Worm (Caenorhabditis elegans): Measurements from ENCODE around the gene smim-14.

DNA sequence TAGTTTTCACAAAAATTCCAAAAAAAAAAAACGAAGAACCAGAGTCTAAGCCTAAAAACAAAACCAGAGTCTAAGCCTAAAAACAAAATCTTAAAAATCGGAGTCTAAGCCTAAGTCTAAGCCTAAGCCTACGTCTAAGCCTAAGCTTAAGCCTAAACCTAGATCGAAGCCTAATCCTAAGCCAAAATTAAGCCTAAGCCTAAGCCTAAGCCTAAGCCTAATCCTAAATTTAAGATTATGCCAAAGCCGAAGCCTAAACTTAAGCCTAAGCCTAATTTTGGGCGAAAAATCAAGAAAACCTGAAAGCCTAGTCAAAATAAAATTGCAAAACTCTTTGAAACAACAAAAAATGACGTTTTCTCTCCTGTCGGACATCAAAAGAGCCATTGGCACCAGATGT lies 7.8 kb upstream of the smim-14 start:
- TF ChIP-seq ztf-11 (tag; optimal IDR thresholded peaks at IDR 0.05) (no peak), ceh-82 (tag; optimal IDR thresholded peaks at IDR 0.05) (no peak), zag-1 (tag; optimal IDR thresholded peaks at IDR 0.05) (no peak), unc-39 (tag; optimal IDR thresholded peaks at IDR 0.05) (no peak)

Data from whole organism, L3 larva.